Fruit fly (Drosophila melanogaster) whole organism, adult: ENCODE data around the gene CG33631.

Experiments used
- CG11617 ChIP-seq: fragments of 200-800 bp; sonication (Bioruptor generic); optimal IDR thresholded peaks from 2 replicates; lab custom pipeline; 2017; ENCODE audit warnings: mild to moderate bottlenecking, missing biosample characterization, missing genetic modification reagents, missing genetic modification characterization
- CG12768 ChIP-seq: fragments of 200-800 bp; sonication (Bioruptor generic); optimal IDR thresholded peaks from 2 replicates; lab custom pipeline; 2017; ENCODE audit warnings: missing biosample characterization, missing genetic modification characterization, mild to moderate bottlenecking, moderate library complexity, missing genetic modification reagents
- CG14711 ChIP-seq: fragments of 200-800 bp; sonication (Bioruptor generic); optimal IDR thresholded peaks from 2 replicates; lab custom pipeline; 2018; ENCODE audit warnings: missing biosample characterization, mild to moderate bottlenecking, missing genetic modification characterization, moderate library complexity
- CG1620 ChIP-seq: fragments of 200-800 bp; sonication (Bioruptor generic); optimal IDR thresholded peaks from 2 replicates; lab custom pipeline; 2016; ENCODE audit warnings: missing biosample characterization, missing genetic modification characterization
- CG33017 ChIP-seq: fragments of 200-800 bp; sonication (Bioruptor generic); optimal IDR thresholded peaks from 2 replicates; lab custom pipeline; 2018; ENCODE audit warnings: missing biosample characterization, mild to moderate bottlenecking, missing genetic modification characterization, moderate library complexity
- CG5204 ChIP-seq: fragments of 200-800 bp; sonication (Bioruptor generic); optimal IDR thresholded peaks from 2 replicates; lab custom pipeline; 2016; ENCODE audit warnings: missing biosample characterization, missing genetic modification characterization
- CG7045 ChIP-seq: fragments of 200-800 bp; sonication (Bioruptor generic); optimal IDR thresholded peaks from 2 replicates; lab custom pipeline; 2017; ENCODE audit warnings: missing biosample characterization, mild to moderate bottlenecking, missing genetic modification characterization
- CG7101 ChIP-seq: fragments of 200-800 bp; sonication (Bioruptor generic); optimal IDR thresholded peaks from 2 replicates; lab custom pipeline; 2018; ENCODE audit warnings: missing biosample characterization, mild to moderate bottlenecking, missing genetic modification characterization, moderate library complexity
- Clk ChIP-seq: fragments of 200-800 bp; sonication (Bioruptor generic); optimal IDR thresholded peaks from 2 replicates; lab custom pipeline; 2017; ENCODE audit warnings: missing biosample characterization, missing genetic modification characterization
- Crg-1 ChIP-seq: fragments of 200-800 bp; sonication (Bioruptor generic); optimal IDR thresholded peaks from 2 replicates; lab custom pipeline; 2016; ENCODE audit warnings: missing biosample characterization, missing genetic modification characterization
- Hr96 ChIP-seq: fragments of 200-800 bp; sonication (Bioruptor generic); optimal IDR thresholded peaks from 2 replicates; lab custom pipeline; 2016; ENCODE audit warnings: missing biosample characterization, missing genetic modification characterization
- Mnt ChIP-seq: fragments of 200-800 bp; sonication (Bioruptor generic); optimal IDR thresholded peaks from 2 replicates; lab custom pipeline; 2016; ENCODE audit warnings: missing biosample characterization, mild to moderate bottlenecking, missing genetic modification characterization
- bab1 ChIP-seq: fragments of 200-800 bp; sonication (Bioruptor generic); optimal IDR thresholded peaks from 3 replicates; lab custom pipeline; 2019; ENCODE audit warnings: missing biosample characterization, mild to moderate bottlenecking, missing genetic modification characterization, moderate library complexity
- cic ChIP-seq: fragments of 200-800 bp; sonication (Bioruptor generic); optimal IDR thresholded peaks from 2 replicates; lab custom pipeline; 2017; ENCODE audit warnings: missing biosample characterization, mild to moderate bottlenecking, missing genetic modification characterization, moderate library complexity
- cnc ChIP-seq, 2 experiments: fragments of >200 bp; optimal IDR thresholded peaks; 2 replicates each; lab custom pipeline; 2017
- kay ChIP-seq: fragments of 200-800 bp; sonication (Bioruptor generic); peaks from one replicate; lab custom pipeline; 2016; ENCODE audit warnings: missing biosample characterization, missing genetic modification characterization, borderline replicate concordance
- ovo ChIP-seq: fragments of 200-800 bp; sonication (Bioruptor generic); optimal IDR thresholded peaks from 2 replicates; lab custom pipeline; 2016; ENCODE audit warnings: missing biosample characterization, missing genetic modification characterization
- pad ChIP-seq: fragments of 200-800 bp; sonication (Bioruptor generic); optimal IDR thresholded peaks from 3 replicates; lab custom pipeline; 2017; ENCODE audit warnings: missing biosample characterization, missing genetic modification characterization, mild to moderate bottlenecking, moderate library complexity, missing genetic modification reagents
- tj ChIP-seq: fragments of 200-800 bp; sonication (Bioruptor generic); optimal IDR thresholded peaks from 3 replicates; lab custom pipeline; 2017; ENCODE audit warnings: missing biosample characterization, mild to moderate bottlenecking, missing genetic modification characterization, moderate library complexity
- toe ChIP-seq: fragments of 200-800 bp; sonication (Bioruptor generic); optimal IDR thresholded peaks from 2 replicates; lab custom pipeline; 2016; ENCODE audit warnings: missing biosample characterization, missing genetic modification characterization

CG33631 gene

dm6 chr3R:10070195-10070594 lies 6.4 kb downstream of the CG33631 start:
- no peak for TF ChIP-seq CG12768
- TF ChIP-seq Crg-1 (GFP tag; lab: Kevin White, UChicago), result no peak
- no peak for TF ChIP-seq CG11617 (GFP tag; lab: Kevin White, UChicago)
- TF ChIP-seq kay (GFP tag; lab: Kevin White, UChicago), result no peak

dm6 chr3R:10070817-10071216 lies 7.0 kb downstream of the CG33631 start, which contains the start of gene nerfin-2:
Gene nerfin-2 (plus strand): TSS chr3R:10071117.
- TF ChIP-seq CG14711 (tag; lab: Kevin White, UChicago), result no peak
- TF ChIP-seq Hr96 (GFP tag; lab: Kevin White, UChicago), result no peak
- TF ChIP-seq bab1 (GFP tag; lab: Kevin White, UChicago), result no peak
- TF ChIP-seq toe (GFP tag; lab: Kevin White, UChicago), result no peak
- no peak for TF ChIP-seq Clk
- TF ChIP-seq Crg-1 (GFP tag; lab: Kevin White, UChicago), result no peak
- no peak for TF ChIP-seq tj (GFP tag; lab: Kevin White, UChicago)
- TF ChIP-seq cic, result no peak

- TF ChIP-seq CG7101 (tag; lab: Kevin White, UChicago) (peak; percentile 49), bab1 (GFP tag; lab: Kevin White, UChicago) (no peak), Hr96 (GFP tag; lab: Kevin White, UChicago) (peak; percentile 21), Crg-1 (GFP tag; lab: Kevin White, UChicago) (no peak), CG1620 (GFP tag; lab: Kevin White, UChicago) (no peak), pad (GFP tag; lab: Kevin White, UChicago) (peak; percentile 24), CG12768 (peak; percentile 35), CG33017 (tag; lab: Kevin White, UChicago) (peak; percentile 62), tj (GFP tag; lab: Kevin White, UChicago) (no peak), Mnt (GFP tag; lab: Kevin White, UChicago) (no peak), ovo (GFP tag; lab: Kevin White, UChicago) (no peak), CG7045 (GFP tag; lab: Kevin White, UChicago) (no peak), CG14711 (tag; lab: Kevin White, UChicago) (no peak), Clk (no peak), CG5204 (GFP tag; lab: Kevin White, UChicago) (peak; percentile 53), kay (GFP tag; lab: Kevin White, UChicago) (peak; percentile 7), toe (GFP tag; lab: Kevin White, UChicago) (no peak), cnc (optimal IDR thresholded peaks at IDR 0.05; lab: Kevin White, UChicago) (no peak), CG11617 (GFP tag; lab: Kevin White, UChicago) (peak; percentile 47), cic (peak; percentile 25)
These were observed 11.5 kb downstream of the CG33631 start, which contains the start of gene Alp13 for dm6 chr3R:10075323-10075788. Gene Alp13 (minus strand): TSS chr3R:10075373.

dm6 chr3R:10076665-10077064 lies 12.9 kb downstream of the CG33631 start:
- TF ChIP-seq Crg-1 (GFP tag; lab: Kevin White, UChicago), result peak; percentile 30
- no peak for TF ChIP-seq Clk
- TF ChIP-seq CG33017 (tag; lab: Kevin White, UChicago), result peak; percentile 16
- peak; percentile 19 for TF ChIP-seq CG1620 (GFP tag; lab: Kevin White, UChicago)
- no peak for TF ChIP-seq CG5204 (GFP tag; lab: Kevin White, UChicago)
- TF ChIP-seq tj (GFP tag; lab: Kevin White, UChicago), result no peak
- TF ChIP-seq Mnt (GFP tag; lab: Kevin White, UChicago), result peak; percentile 9
- peak; percentile 42 for TF ChIP-seq pad (GFP tag; lab: Kevin White, UChicago)
- TF ChIP-seq CG7101 (tag; lab: Kevin White, UChicago), result peak; percentile 27
- peak; percentile 36 for TF ChIP-seq bab1 (GFP tag; lab: Kevin White, UChicago)
- TF ChIP-seq kay (GFP tag; lab: Kevin White, UChicago), result peak; percentile 74
- no peak for TF ChIP-seq ovo (GFP tag; lab: Kevin White, UChicago)
- TF ChIP-seq toe (GFP tag; lab: Kevin White, UChicago), result no peak
- TF ChIP-seq CG7045 (GFP tag; lab: Kevin White, UChicago), result no peak

- TF ChIP-seq CG14711 (tag; lab: Kevin White, UChicago), result peak; percentile 0
- no peak for TF ChIP-seq CG12768
- TF ChIP-seq cnc (optimal IDR thresholded peaks at IDR 0.05; lab: Kevin White, UChicago), result no peak
- TF ChIP-seq Crg-1 (GFP tag; lab: Kevin White, UChicago), result no peak
- no peak for TF ChIP-seq Clk
- peak; percentile 97 for TF ChIP-seq kay (GFP tag; lab: Kevin White, UChicago)
- TF ChIP-seq CG7045 (GFP tag; lab: Kevin White, UChicago), result no peak
- no peak for TF ChIP-seq cic
- no peak for TF ChIP-seq tj (GFP tag; lab: Kevin White, UChicago)
- TF ChIP-seq ovo (GFP tag; lab: Kevin White, UChicago), result no peak
- TF ChIP-seq CG5204 (GFP tag; lab: Kevin White, UChicago), result no peak
- TF ChIP-seq bab1 (GFP tag; lab: Kevin White, UChicago), result no peak
- TF ChIP-seq toe (GFP tag; lab: Kevin White, UChicago), result no peak
- no peak for TF ChIP-seq Mnt (GFP tag; lab: Kevin White, UChicago)
- no peak for TF ChIP-seq CG1620 (GFP tag; lab: Kevin White, UChicago)
- no peak for TF ChIP-seq CG11617 (GFP tag; lab: Kevin White, UChicago)
- TF ChIP-seq Hr96 (GFP tag; lab: Kevin White, UChicago), result no peak
- TF ChIP-seq pad (GFP tag; lab: Kevin White, UChicago), result no peak
These were observed 14.8 kb downstream of the CG33631 start for dm6 chr3R:10078468-10079143.
